Worm (Caenorhabditis elegans): ENCODE results near the gene F20A1.2.

Gene F20A1.2

DNA sequence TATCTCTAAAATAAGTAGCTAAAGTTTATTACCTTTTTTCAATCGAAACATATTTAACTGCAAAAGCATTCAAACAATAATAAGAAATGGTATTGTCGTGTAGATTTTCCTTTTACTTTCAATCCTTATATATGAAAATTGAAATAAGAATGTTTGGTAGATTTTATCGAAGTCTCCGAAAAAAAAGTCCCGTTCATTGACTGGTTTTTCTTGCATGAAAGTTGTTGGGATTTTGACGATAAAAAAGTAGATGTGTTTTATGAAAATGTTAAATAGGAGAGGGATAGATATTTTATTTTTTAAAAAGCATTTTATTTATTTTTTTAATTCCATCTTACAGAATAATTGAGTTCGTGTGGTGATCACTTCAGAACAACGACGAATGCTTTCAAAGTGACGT is 30.2 kb upstream of the F20A1.2 start, which contains the start of gene C33G8.13:
TSS of gene C33G8.13 (minus strand) at position 101 of the 400 bp plus-strand sequence.
- no peak for TF ChIP-seq cog-1 (tag; optimal IDR thresholded peaks at IDR 0.05)
- no peak for TF ChIP-seq ztf-23 (GFP tag; IDR thresholded peaks at IDR 0.05)
- TF ChIP-seq klf-2 (GFP tag; conservative IDR thresholded peaks at IDR 0.05) = no peak
- no peak for TF ChIP-seq ztf-29 (GFP tag; IDR thresholded peaks at IDR 0.05)
- TF ChIP-seq T22C8.4 (GFP tag; IDR thresholded peaks at IDR 0.05) = no peak
- no peak for TF ChIP-seq tab-1 (GFP tag; IDR thresholded peaks at IDR 0.05)
- no peak for TF ChIP-seq flt-1 (GFP tag; IDR thresholded peaks at IDR 0.05)
- TF ChIP-seq med-1 (GFP tag; optimal IDR thresholded peaks at IDR 0.05; ENCODE audit: insufficient read depth) = no peak
- no peak for TF ChIP-seq ref-1 (GFP tag; conservative IDR thresholded peaks at IDR 0.05)

DNA sequence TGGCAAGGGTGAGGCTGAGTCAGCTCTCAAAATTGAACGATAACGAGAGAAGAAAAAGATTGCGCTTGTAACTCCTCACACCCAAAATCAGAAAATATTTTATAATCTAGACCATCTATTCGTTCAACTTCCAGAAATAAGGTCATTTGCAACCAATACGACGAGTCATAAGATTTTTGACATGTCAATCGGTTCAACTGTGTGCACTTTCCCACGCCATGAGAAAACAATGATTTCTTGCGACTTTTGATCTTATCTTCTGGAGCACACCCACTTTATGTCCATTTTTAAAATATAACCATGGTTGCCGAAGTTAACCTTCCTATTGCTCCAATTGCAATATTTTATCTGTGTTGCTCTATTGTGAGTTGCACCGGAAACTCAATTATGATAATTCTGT is 29.0 kb upstream of the F20A1.2 start, which contains the start of gene srsx-32:
TSS of gene srsx-32 (plus strand) at position 301 of the 400 bp plus-strand sequence.
- TF ChIP-seq ztf-23 (GFP tag; IDR thresholded peaks at IDR 0.05) = no peak
- TF ChIP-seq ztf-29 (GFP tag; IDR thresholded peaks at IDR 0.05) = no peak
- TF ChIP-seq flt-1 (GFP tag; IDR thresholded peaks at IDR 0.05) = no peak
- no peak for TF ChIP-seq klf-2 (GFP tag; conservative IDR thresholded peaks at IDR 0.05)
- TF ChIP-seq ref-1 (GFP tag; conservative IDR thresholded peaks at IDR 0.05) = no peak
- TF ChIP-seq cog-1 (tag; optimal IDR thresholded peaks at IDR 0.05) = no peak
- no peak for TF ChIP-seq T22C8.4 (GFP tag; IDR thresholded peaks at IDR 0.05)

DNA sequence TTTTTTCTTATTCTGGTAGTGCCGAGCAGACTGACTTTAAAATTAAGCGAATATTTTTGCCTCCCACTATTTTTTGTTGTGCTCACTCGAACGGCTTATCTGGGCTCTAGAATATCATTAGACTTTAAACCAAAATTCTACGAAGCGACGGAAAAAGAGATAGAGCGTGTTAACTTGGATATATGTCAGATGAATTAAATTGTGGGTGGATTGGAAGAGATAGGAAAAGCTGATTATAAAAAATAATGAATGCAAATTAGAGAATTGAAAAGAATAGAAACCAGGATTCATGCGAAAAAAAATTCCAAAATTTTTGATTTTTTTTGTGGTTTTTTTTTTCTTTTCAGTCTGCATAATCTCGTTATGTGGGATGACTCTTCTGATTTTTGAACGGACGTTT is 24.3 kb upstream of the F20A1.2 start, which contains the start of gene F20A1.4:
TSS of gene F20A1.4 (minus strand) at position 101 of the 400 bp plus-strand sequence.
- TF ChIP-seq flt-1 (GFP tag; IDR thresholded peaks at IDR 0.05) = no peak
- TF ChIP-seq T22C8.4 (GFP tag; IDR thresholded peaks at IDR 0.05) = no peak
- no peak for TF ChIP-seq cog-1 (tag; optimal IDR thresholded peaks at IDR 0.05)

ce11 chrV:7022981-7023380 is 23.1 kb upstream of the F20A1.2 start:
- no peak for TF ChIP-seq flt-1 (GFP tag; IDR thresholded peaks at IDR 0.05)
- no peak for TF ChIP-seq ztf-23 (GFP tag; IDR thresholded peaks at IDR 0.05)
- no peak for TF ChIP-seq ref-1 (GFP tag; conservative IDR thresholded peaks at IDR 0.05)
- no peak for TF ChIP-seq tab-1 (GFP tag; IDR thresholded peaks at IDR 0.05)
- TF ChIP-seq med-1 (GFP tag; optimal IDR thresholded peaks at IDR 0.05; ENCODE audit: insufficient read depth) = no peak

DNA sequence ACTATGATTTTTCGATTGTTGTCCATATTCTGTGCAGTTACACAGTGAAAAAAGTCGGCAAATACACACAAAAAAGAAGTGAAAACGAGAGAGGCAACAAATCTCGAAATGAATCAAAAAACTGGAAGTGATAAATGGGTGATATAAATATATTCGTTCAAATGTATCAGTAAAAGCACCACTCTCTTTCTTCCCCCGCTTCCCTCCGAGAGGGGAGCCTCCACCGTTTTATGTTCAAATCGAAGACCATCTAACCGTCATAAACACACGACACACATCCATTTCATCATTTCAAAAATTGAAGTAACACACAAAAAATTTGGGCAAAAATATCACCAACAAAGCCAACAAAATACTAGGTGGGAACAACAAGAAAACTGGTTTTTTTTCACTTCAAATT is 19.1 kb upstream of the F20A1.2 start, which contains the start of gene F20A1.6:
TSS of gene F20A1.6 (minus strand) at position 101 of the 400 bp plus-strand sequence.
- TF ChIP-seq klf-2 (GFP tag; conservative IDR thresholded peaks at IDR 0.05) (no peak), flt-1 (GFP tag; IDR thresholded peaks at IDR 0.05) (no peak), med-1 (GFP tag; optimal IDR thresholded peaks at IDR 0.05; ENCODE audit: insufficient read depth) (no peak), ztf-23 (GFP tag; IDR thresholded peaks at IDR 0.05) (no peak), T22C8.4 (GFP tag; IDR thresholded peaks at IDR 0.05) (no peak), tab-1 (GFP tag; IDR thresholded peaks at IDR 0.05) (no peak), ref-1 (GFP tag; conservative IDR thresholded peaks at IDR 0.05) (no peak), cog-1 (tag; optimal IDR thresholded peaks at IDR 0.05) (no peak), ztf-29 (GFP tag; IDR thresholded peaks at IDR 0.05) (no peak)

- TF ChIP-seq cog-1 (tag; optimal IDR thresholded peaks at IDR 0.05) = no peak
- no peak for TF ChIP-seq klf-2 (GFP tag; conservative IDR thresholded peaks at IDR 0.05)
- no peak for TF ChIP-seq ref-1 (GFP tag; conservative IDR thresholded peaks at IDR 0.05)
- TF ChIP-seq ztf-29 (GFP tag; IDR thresholded peaks at IDR 0.05) = no peak
- TF ChIP-seq med-1 (GFP tag; optimal IDR thresholded peaks at IDR 0.05; ENCODE audit: insufficient read depth) = no peak
- no peak for TF ChIP-seq tab-1 (GFP tag; IDR thresholded peaks at IDR 0.05)
- TF ChIP-seq T22C8.4 (GFP tag; IDR thresholded peaks at IDR 0.05) = no peak
- no peak for TF ChIP-seq flt-1 (GFP tag; IDR thresholded peaks at IDR 0.05)
- no peak for TF ChIP-seq ztf-23 (GFP tag; IDR thresholded peaks at IDR 0.05)
Observed at ce11 chrV:7036475-7036874, 9.6 kb upstream of the F20A1.2 start, which contains the start of gene twk-11. twk-11 (minus strand) TSS chrV:7036575.

DNA sequence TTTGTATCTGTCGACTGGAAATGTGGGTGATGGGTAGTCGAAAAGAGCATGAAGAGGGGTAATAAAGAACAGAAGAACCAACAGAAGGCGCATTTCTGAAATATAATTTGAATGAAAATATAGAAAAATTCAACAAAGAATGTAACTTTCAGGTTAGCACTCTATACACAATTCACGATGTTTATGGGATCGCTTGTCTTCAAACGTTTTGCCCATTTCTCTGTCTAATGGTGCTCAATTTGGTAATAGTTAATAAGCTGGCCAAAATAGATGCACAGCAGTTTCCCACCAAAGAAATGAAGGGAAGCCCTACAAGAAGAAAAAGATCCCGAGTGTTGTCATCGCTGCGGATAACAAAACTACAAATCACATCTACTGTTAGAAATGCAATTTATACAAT is 1.4 kb downstream of the F20A1.2 start, which contains the start of gene F20A1.8:
TSS of gene F20A1.8 (minus strand) at position 101 of the 400 bp plus-strand sequence.
- TF ChIP-seq ztf-29 (GFP tag; IDR thresholded peaks at IDR 0.05) (no peak), flt-1 (GFP tag; IDR thresholded peaks at IDR 0.05) (no peak), cog-1 (tag; optimal IDR thresholded peaks at IDR 0.05) (no peak), klf-2 (GFP tag; conservative IDR thresholded peaks at IDR 0.05) (no peak), tab-1 (GFP tag; IDR thresholded peaks at IDR 0.05) (no peak), T22C8.4 (GFP tag; IDR thresholded peaks at IDR 0.05) (no peak), med-1 (GFP tag; optimal IDR thresholded peaks at IDR 0.05; ENCODE audit: insufficient read depth) (no peak), ztf-23 (GFP tag; IDR thresholded peaks at IDR 0.05) (no peak), ref-1 (GFP tag; conservative IDR thresholded peaks at IDR 0.05) (no peak)

DNA sequence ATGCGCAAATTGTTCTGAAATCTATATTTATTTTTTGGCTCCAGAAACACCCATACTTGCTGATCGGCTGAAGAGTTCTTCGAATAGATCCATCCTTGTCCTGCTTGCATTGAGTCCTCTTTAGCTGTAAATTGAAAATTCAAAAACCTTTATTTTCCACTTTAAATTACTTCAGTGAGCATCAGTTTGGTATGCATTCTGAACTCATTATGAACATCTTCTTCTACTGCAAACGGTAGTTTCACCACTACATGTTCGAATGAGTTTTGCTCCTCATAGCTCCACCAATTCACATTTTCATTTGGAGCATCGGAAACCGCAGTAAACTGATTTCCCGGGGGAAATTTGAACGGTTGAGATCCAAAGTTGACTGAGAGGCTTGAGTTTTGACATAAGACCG is 4.0 kb downstream of the F20A1.2 start:
- no peak for TF ChIP-seq ref-1 (GFP tag; conservative IDR thresholded peaks at IDR 0.05)
- TF ChIP-seq flt-1 (GFP tag; IDR thresholded peaks at IDR 0.05) = no peak
- TF ChIP-seq cog-1 (tag; optimal IDR thresholded peaks at IDR 0.05) = no peak
- no peak for TF ChIP-seq tab-1 (GFP tag; IDR thresholded peaks at IDR 0.05)
- no peak for TF ChIP-seq T22C8.4 (GFP tag; IDR thresholded peaks at IDR 0.05)
- no peak for TF ChIP-seq ztf-29 (GFP tag; IDR thresholded peaks at IDR 0.05)
- TF ChIP-seq med-1 (GFP tag; optimal IDR thresholded peaks at IDR 0.05; ENCODE audit: insufficient read depth) = no peak
- no peak for TF ChIP-seq ztf-23 (GFP tag; IDR thresholded peaks at IDR 0.05)
- no peak for TF ChIP-seq klf-2 (GFP tag; conservative IDR thresholded peaks at IDR 0.05)

DNA sequence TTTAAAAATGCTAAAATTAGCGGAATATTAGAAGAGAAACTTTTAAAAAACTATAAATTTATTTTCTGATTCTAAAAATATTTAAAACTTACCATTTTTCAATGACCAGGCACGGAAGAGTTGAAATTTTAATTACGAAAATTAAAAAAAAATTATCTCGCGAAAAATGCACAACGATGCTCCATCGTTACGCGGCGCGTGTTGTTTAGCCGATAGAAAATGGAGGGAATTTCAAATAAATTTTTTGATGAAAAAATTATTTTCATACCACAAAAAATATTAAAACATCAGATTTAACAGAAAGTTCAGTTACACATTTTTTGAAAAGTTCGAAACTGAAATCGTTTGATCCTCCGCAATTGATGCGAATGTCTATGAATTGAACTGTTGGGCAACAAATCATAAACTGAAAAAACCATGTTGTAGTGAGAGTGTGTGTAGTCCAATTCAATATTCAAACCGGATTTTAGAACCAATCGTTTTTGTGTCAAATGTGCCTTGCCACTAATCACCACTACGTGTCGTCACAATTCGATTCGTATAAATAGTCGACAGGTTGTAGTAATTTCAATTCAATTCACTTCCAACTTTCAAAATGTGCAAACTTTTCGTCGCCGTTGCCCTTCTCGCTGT is 5.1 kb downstream of the F20A1.2 start, which contains the start of the genes tofu-2 and spig-1:
TSS of gene tofu-2 (minus strand) at position 116 of the 633 bp plus-strand sequence.
TSS of gene spig-1 (plus strand) at position 583 of the 633 bp plus-strand sequence.
- no peak for TF ChIP-seq ref-1 (GFP tag; conservative IDR thresholded peaks at IDR 0.05)

- TF ChIP-seq tab-1 (GFP tag; IDR thresholded peaks at IDR 0.05) (no peak), med-1 (GFP tag; optimal IDR thresholded peaks at IDR 0.05; ENCODE audit: insufficient read depth) (no peak), klf-2 (GFP tag; conservative IDR thresholded peaks at IDR 0.05) (no peak), cog-1 (tag; optimal IDR thresholded peaks at IDR 0.05) (no peak), ref-1 (GFP tag; conservative IDR thresholded peaks at IDR 0.05) (no peak), flt-1 (GFP tag; IDR thresholded peaks at IDR 0.05) (no peak), ztf-29 (GFP tag; IDR thresholded peaks at IDR 0.05) (no peak), T22C8.4 (GFP tag; IDR thresholded peaks at IDR 0.05) (no peak), ztf-23 (GFP tag; IDR thresholded peaks at IDR 0.05) (no peak)
Observed at ce11 chrV:7053100-7053499, 7.0 kb downstream of the F20A1.2 start, which contains the start of gene txt-17. txt-17 (minus strand) TSS chrV:7053200.
